Worm (Caenorhabditis elegans): Measurements from ENCODE around the gene irld-28.
"Not testable (repeated sequence)": the region's sequence is repeated elsewhere in the genome, so short reads cannot be mapped to it uniquely, and the experiment has no call there.

The irld-28 gene

DNA sequence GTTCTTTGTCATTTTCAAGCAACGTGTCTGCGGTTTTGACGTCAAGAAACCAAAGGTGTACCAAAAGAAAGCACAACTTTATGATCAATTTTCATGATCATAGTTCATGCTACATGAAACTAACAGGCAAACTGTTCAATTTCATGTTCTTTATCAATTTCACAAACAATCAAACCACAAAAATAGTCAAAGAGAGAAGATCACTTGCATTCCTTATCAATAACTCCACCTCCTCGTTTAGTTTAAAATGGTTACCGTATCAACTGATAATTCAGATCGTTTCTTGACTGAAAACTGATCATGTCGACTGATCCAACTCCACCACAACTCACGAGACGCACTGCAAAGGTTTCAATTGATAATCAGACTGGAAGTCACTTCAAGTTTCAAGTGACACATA lies 5.9 kb downstream of the irld-28 start, which contains the start of gene pud-1.1:
Gene pud-1.1 (plus strand): TSS at position 301 of the 400 bp plus-strand sequence.
- TF ChIP-seq elt-3 (tag; optimal IDR thresholded peaks at IDR 0.05); Y55F3AM.14 (GFP tag; optimal IDR thresholded peaks at IDR 0.05); blmp-1 (tag; optimal IDR thresholded peaks at IDR 0.05; ENCODE audit: insufficient read depth): not testable (repeated sequence)

DNA sequence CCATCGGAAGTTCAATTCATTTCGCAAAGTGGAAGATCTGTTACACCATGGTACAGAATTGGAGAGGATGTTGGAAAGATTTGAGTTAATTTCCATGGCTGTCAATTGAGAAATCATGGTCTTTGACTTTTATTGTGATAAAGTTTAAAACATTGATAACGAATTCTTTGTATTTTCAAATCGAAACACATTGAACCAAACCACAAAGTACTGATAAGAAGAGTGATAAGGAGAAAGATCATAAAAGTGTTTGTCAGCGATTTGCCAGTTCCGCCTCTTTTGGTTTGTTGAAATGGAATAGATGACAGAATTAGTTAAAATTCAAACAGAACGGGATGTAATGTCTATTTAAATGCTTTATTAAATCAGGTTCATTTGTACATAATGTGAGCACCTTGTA lies 8.9 kb downstream of the irld-28 start:
- TF ChIP-seq sma-3 (GFP tag; optimal IDR thresholded peaks at IDR 0.05) (no peak), R02D3.7 (tag; optimal IDR thresholded peaks at IDR 0.05) (no peak), sma-9 (GFP tag; optimal IDR thresholded peaks at IDR 0.05) (peak; percentile 80), sma-9 (tag; optimal IDR thresholded peaks at IDR 0.05) (no peak), fos-1 (tag; optimal IDR thresholded peaks at IDR 0.05) (peak; percentile 75), gmeb-1 (tag; optimal IDR thresholded peaks at IDR 0.05) (peak; percentile 34), crh-2 (tag; optimal IDR thresholded peaks at IDR 0.05) (peak; percentile 14)

DNA sequence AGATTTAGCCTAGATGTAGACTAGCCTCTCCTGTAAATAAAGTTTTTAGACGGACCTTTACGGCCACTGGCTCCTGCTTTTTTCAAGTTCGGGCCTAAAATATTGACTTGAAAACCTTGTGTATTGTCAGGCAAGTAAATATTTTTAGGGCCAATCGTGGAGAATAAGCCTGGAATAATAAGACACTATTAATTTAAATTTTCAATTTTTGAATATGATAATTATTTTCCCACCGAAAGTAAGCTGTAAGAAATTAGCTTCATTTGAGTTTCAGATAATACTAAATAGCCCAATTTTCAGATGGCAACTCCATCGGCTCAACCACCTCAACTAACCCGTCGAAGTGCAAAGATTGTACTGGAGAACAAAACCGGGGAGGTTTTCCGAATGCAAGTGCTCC lies 9.7 kb downstream of the irld-28 start, which contains the start of gene pud-4:
Gene pud-4 (plus strand): TSS at position 301 of the 400 bp plus-strand sequence.
- TF ChIP-seq gmeb-1 (tag; optimal IDR thresholded peaks at IDR 0.05) (no peak), C34F6.9 (tag; optimal IDR thresholded peaks at IDR 0.05) (no peak), dmd-4 (tag; optimal IDR thresholded peaks at IDR 0.05) (no peak), ztf-1 (GFP tag; conservative IDR thresholded peaks at IDR 0.05) (no peak), lin-39 (tag; optimal IDR thresholded peaks at IDR 0.05) (no peak), nhr-129 (tag; optimal IDR thresholded peaks at IDR 0.05) (no peak), ceh-16 (tag; optimal IDR thresholded peaks at IDR 0.05) (no peak), ztf-11 (tag; optimal IDR thresholded peaks at IDR 0.05) (no peak), skn-1 (tag; optimal IDR thresholded peaks at IDR 0.05) (no peak), Y55F3AM.14 (GFP tag; optimal IDR thresholded peaks at IDR 0.05) (no peak), elt-1 (tag; optimal IDR thresholded peaks at IDR 0.05) (no peak), fos-1 (tag; optimal IDR thresholded peaks at IDR 0.05) (no peak), nhr-12 (tag; optimal IDR thresholded peaks at IDR 0.05) (no peak), nhr-25 (tag; optimal IDR thresholded peaks at IDR 0.05) (no peak), nhr-237 (tag; optimal IDR thresholded peaks at IDR 0.05) (no peak), sem-4 (tag; optimal IDR thresholded peaks at IDR 0.05) (no peak), ZK546.5 (tag; optimal IDR thresholded peaks at IDR 0.05) (no peak), unc-55 (GFP tag; optimal IDR thresholded peaks at IDR 0.05) (no peak), ama-1 (optimal IDR thresholded peaks at IDR 0.05) (no peak)

DNA sequence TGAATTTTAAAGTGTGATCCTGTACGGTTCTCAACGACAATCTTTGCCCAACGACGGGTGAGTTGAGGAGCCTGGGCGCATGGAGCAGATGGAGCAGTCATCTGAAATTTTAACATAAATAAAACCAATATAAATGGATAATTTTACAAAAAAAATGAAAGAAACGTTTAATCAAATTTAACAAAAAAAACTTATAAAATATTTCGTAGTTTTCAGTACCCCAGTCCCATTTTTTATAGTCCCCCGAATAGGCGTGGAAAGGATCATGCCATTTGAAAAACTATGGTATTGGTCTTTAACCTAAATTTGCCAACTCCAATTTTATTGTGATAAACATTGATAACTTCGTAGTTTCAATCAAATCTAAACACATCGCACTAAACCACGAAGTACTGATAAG lies 11.0 kb downstream of the irld-28 start, which contains the start of gene pud-3:
Gene pud-3 (minus strand): TSS at position 101 of the 400 bp plus-strand sequence.
- TF ChIP-seq unc-62 (GFP tag; optimal IDR thresholded peaks at IDR 0.05) (no peak), peb-1 (tag; optimal IDR thresholded peaks at IDR 0.05) (no peak), C34F6.9 (tag; optimal IDR thresholded peaks at IDR 0.05) (no peak), alr-1 (tag; optimal IDR thresholded peaks at IDR 0.05) (no peak), ceh-16 (tag; optimal IDR thresholded peaks at IDR 0.05) (no peak), ama-1 (optimal IDR thresholded peaks at IDR 0.05) (no peak), mbf-1 (tag; optimal IDR thresholded peaks at IDR 0.05) (no peak), ztf-4 (tag; optimal IDR thresholded peaks at IDR 0.05) (no peak), nhr-21 (tag; optimal IDR thresholded peaks at IDR 0.05) (no peak)

DNA sequence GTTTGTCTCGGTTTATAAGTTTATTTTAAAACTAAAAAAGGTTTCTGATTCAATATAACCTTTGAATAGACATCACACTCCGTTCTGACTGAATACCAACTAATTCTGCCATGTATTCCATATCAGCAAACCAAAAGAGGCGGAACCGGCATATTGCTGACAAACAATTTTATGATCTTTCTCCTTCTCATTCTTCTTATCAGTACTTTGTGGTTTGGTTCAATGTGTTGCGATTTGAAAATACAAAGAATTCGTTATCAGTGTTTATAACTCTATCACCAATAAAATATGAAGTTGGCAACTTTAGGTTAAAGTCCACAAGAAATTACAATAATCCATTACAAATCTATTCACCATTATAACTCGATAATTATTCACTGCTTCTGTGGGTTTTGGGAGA lies 11.8 kb downstream of the irld-28 start:
- TF ChIP-seq ceh-82 (tag; optimal IDR thresholded peaks at IDR 0.05): no peak
- TF ChIP-seq dmd-4 (tag; optimal IDR thresholded peaks at IDR 0.05): no peak
- no peak for TF ChIP-seq snpc-4 (tag; optimal IDR thresholded peaks at IDR 0.05)
- TF ChIP-seq ZK546.5 (tag; optimal IDR thresholded peaks at IDR 0.05): no peak
- no peak for TF ChIP-seq lin-11 (tag; optimal IDR thresholded peaks at IDR 0.05)
- TF ChIP-seq elt-3 (tag; optimal IDR thresholded peaks at IDR 0.05): no peak
- TF ChIP-seq ztf-1 (GFP tag; conservative IDR thresholded peaks at IDR 0.05): no peak
- no peak for TF ChIP-seq gmeb-1 (tag; optimal IDR thresholded peaks at IDR 0.05)
- no peak for TF ChIP-seq nhr-12 (tag; optimal IDR thresholded peaks at IDR 0.05)
- no peak for TF ChIP-seq nhr-21 (tag; optimal IDR thresholded peaks at IDR 0.05)
- no peak for TF ChIP-seq elt-1 (tag; optimal IDR thresholded peaks at IDR 0.05)
- peak; percentile 78 for TF ChIP-seq sma-9 (GFP tag; optimal IDR thresholded peaks at IDR 0.05)
- no peak for TF ChIP-seq sma-9 (tag; optimal IDR thresholded peaks at IDR 0.05)
- peak; percentile 72 for TF ChIP-seq fos-1 (tag; optimal IDR thresholded peaks at IDR 0.05)
- no peak for TF ChIP-seq nhr-25 (tag; optimal IDR thresholded peaks at IDR 0.05)
- no peak for TF ChIP-seq ztf-11 (tag; optimal IDR thresholded peaks at IDR 0.05)
- TF ChIP-seq nhr-11 (tag; optimal IDR thresholded peaks at IDR 0.05): no peak
- no peak for TF ChIP-seq nhr-129 (tag; optimal IDR thresholded peaks at IDR 0.05)
- TF ChIP-seq lin-13 (GFP tag; optimal IDR thresholded peaks at IDR 0.05): no peak
- TF ChIP-seq nhr-77 (tag; optimal IDR thresholded peaks at IDR 0.05): no peak
- TF ChIP-seq crh-2 (tag; optimal IDR thresholded peaks at IDR 0.05): peak; percentile 19
- no peak for TF ChIP-seq C34F6.9 (tag; optimal IDR thresholded peaks at IDR 0.05)
- TF ChIP-seq mdl-1 (tag; optimal IDR thresholded peaks at IDR 0.05): no peak
- TF ChIP-seq mbf-1 (tag; optimal IDR thresholded peaks at IDR 0.05): no peak
- no peak for TF ChIP-seq Y55F3AM.14 (GFP tag; optimal IDR thresholded peaks at IDR 0.05)
- no peak for TF ChIP-seq F13H6.1 (tag; optimal IDR thresholded peaks at IDR 0.05)
- no peak for TF ChIP-seq lsy-2 (tag; optimal IDR thresholded peaks at IDR 0.05)
- TF ChIP-seq skn-1 (tag; optimal IDR thresholded peaks at IDR 0.05): peak; percentile 80
- TF ChIP-seq blmp-1 (tag; optimal IDR thresholded peaks at IDR 0.05; ENCODE audit: insufficient read depth): no peak

Measured in whole organism, L2 larva.